Worm (Caenorhabditis elegans) whole organism, midembryonic: ENCODE measurements around the gene srx-135.

ENCODE experiments used
- T22C8.4 ChIP-seq: fragments of 200-800 bp; sonication (Bioruptor generic); IDR thresholded peaks from 2 replicates; pipeline ENCODE4 v1.3.6; 2022; ENCODE audit warnings: missing genetic modification characterization, missing compliant biosample characterization
- cog-1 ChIP-seq: sonication (generic microtip); optimal IDR thresholded peaks from 2 replicates; lab custom pipeline; 2016; ENCODE audit warnings: missing genetic modification characterization, missing compliant biosample characterization
- flt-1 ChIP-seq: fragments of 200-800 bp; sonication (Bioruptor generic); IDR thresholded peaks from 2 replicates; pipeline ENCODE4 v1.3.6; 2022; ENCODE audit warnings: missing genetic modification characterization, missing compliant biosample characterization
- klf-2 ChIP-seq: fragments of 200-800 bp; sonication (Bioruptor generic); conservative IDR thresholded peaks from 2 replicates; pipeline ENCODE4 v1.3.6; 2022; ENCODE audit warnings: missing genetic modification reagents, missing genetic modification characterization, missing compliant biosample characterization
- med-1 ChIP-seq: sonication (generic microtip); optimal IDR thresholded peaks from 2 replicates; lab custom pipeline; 2017; ENCODE audit warnings: missing genetic modification characterization, mild to moderate bottlenecking, missing compliant biosample characterization, antibody characterized with exemption, missing genetic modification reagents; ENCODE audit not compliant: insufficient read depth
- ref-1 ChIP-seq: fragments of 200-800 bp; sonication (Bioruptor generic); conservative IDR thresholded peaks from 2 replicates; pipeline ENCODE4 v1.3.6; 2022; ENCODE audit warnings: missing genetic modification reagents, missing genetic modification characterization, missing compliant biosample characterization
- tab-1 ChIP-seq: fragments of 200-800 bp; sonication (Bioruptor generic); IDR thresholded peaks from 2 replicates; pipeline ENCODE4 v1.3.6; 2022; ENCODE audit warnings: missing genetic modification characterization, missing compliant biosample characterization
- ztf-23 ChIP-seq: fragments of 200-800 bp; sonication (Bioruptor generic); IDR thresholded peaks from 2 replicates; pipeline ENCODE4 v1.3.6; 2022; ENCODE audit warnings: missing genetic modification reagents, missing genetic modification characterization, missing compliant biosample characterization
- ztf-29 ChIP-seq: fragments of 200-800 bp; sonication (Bioruptor generic); IDR thresholded peaks from 2 replicates; pipeline ENCODE4 v1.3.6; 2022; ENCODE audit warnings: missing genetic modification reagents, missing genetic modification characterization, missing compliant biosample characterization

The srx-135 gene

ce11 chrV:13837173-13837572, 21.8 kb upstream of the srx-135 start, which contains the start of gene srx-128:
TSS of gene srx-128 (plus strand) at chrV:13837473.
- TF ChIP-seq ztf-23 (GFP tag; lab: Robert Waterston, UW), result no peak
- TF ChIP-seq flt-1 (GFP tag; lab: Robert Waterston, UW), result no peak

ce11 chrV:13839433-13839832, 19.6 kb upstream of the srx-135 start, which contains the start of gene F55B12.10:
TSS of gene F55B12.10 (plus strand) at chrV:13839733.
- TF ChIP-seq ztf-23 (GFP tag; lab: Robert Waterston, UW) (no peak), med-1 (GFP tag; lab: Kevin White, UChicago) (no peak)

- TF ChIP-seq ztf-29, result no peak
- no peak for TF ChIP-seq tab-1
- TF ChIP-seq med-1 (GFP tag; lab: Kevin White, UChicago), result no peak
- no peak for TF ChIP-seq ref-1 (GFP tag; lab: Robert Waterston, UW)
- no peak for TF ChIP-seq cog-1 (tag; lab: Kevin White, UChicago)
- TF ChIP-seq flt-1 (GFP tag; lab: Robert Waterston, UW), result no peak
- TF ChIP-seq T22C8.4, result no peak
- TF ChIP-seq ztf-23 (GFP tag; lab: Robert Waterston, UW), result no peak
- TF ChIP-seq klf-2, result no peak
Measured at ce11 chrV:13840909-13841308, 18.1 kb upstream of the srx-135 start, which contains the start of gene srx-17. TSS of gene srx-17 (plus strand) at chrV:13841209.

- no peak for TF ChIP-seq ref-1 (GFP tag; lab: Robert Waterston, UW)
- no peak for TF ChIP-seq med-1 (GFP tag; lab: Kevin White, UChicago)
- no peak for TF ChIP-seq tab-1
- no peak for TF ChIP-seq flt-1 (GFP tag; lab: Robert Waterston, UW)
- TF ChIP-seq cog-1 (tag; lab: Kevin White, UChicago), result no peak
- TF ChIP-seq ztf-23 (GFP tag; lab: Robert Waterston, UW), result no peak
- TF ChIP-seq ztf-29, result no peak
- TF ChIP-seq T22C8.4, result no peak
- no peak for TF ChIP-seq klf-2
Measured at ce11 chrV:13843147-13843546, 15.9 kb upstream of the srx-135 start, which contains the start of gene srx-130. TSS of gene srx-130 (plus strand) at chrV:13843447.

ce11 chrV:13845136-13845535, 13.9 kb upstream of the srx-135 start, which contains the start of gene srx-131:
TSS of gene srx-131 (plus strand) at chrV:13845436.
- no peak for TF ChIP-seq cog-1 (tag; lab: Kevin White, UChicago)

ce11 chrV:13848379-13848778, 10.6 kb upstream of the srx-135 start, which contains the start of gene srx-133:
TSS of gene srx-133 (plus strand) at chrV:13848679.
- no peak for TF ChIP-seq tab-1
- no peak for TF ChIP-seq flt-1 (GFP tag; lab: Robert Waterston, UW)
- TF ChIP-seq T22C8.4, result no peak
- TF ChIP-seq ztf-23 (GFP tag; lab: Robert Waterston, UW), result no peak
- no peak for TF ChIP-seq cog-1 (tag; lab: Kevin White, UChicago)
- no peak for TF ChIP-seq ref-1 (GFP tag; lab: Robert Waterston, UW)
- TF ChIP-seq klf-2, result no peak
- TF ChIP-seq ztf-29, result no peak
- no peak for TF ChIP-seq med-1 (GFP tag; lab: Kevin White, UChicago)

ce11 chrV:13850170-13850569, 8.8 kb upstream of the srx-135 start, which contains the start of gene hpx-2:
TSS of gene hpx-2 (plus strand) at chrV:13850470.
- TF ChIP-seq cog-1 (tag; lab: Kevin White, UChicago), result no peak
- TF ChIP-seq T22C8.4, result no peak
- no peak for TF ChIP-seq ref-1 (GFP tag; lab: Robert Waterston, UW)
- TF ChIP-seq ztf-29, result no peak
- no peak for TF ChIP-seq klf-2
- no peak for TF ChIP-seq ztf-23 (GFP tag; lab: Robert Waterston, UW)
- no peak for TF ChIP-seq tab-1
- TF ChIP-seq flt-1 (GFP tag; lab: Robert Waterston, UW), result no peak
- no peak for TF ChIP-seq med-1 (GFP tag; lab: Kevin White, UChicago)

DNA sequence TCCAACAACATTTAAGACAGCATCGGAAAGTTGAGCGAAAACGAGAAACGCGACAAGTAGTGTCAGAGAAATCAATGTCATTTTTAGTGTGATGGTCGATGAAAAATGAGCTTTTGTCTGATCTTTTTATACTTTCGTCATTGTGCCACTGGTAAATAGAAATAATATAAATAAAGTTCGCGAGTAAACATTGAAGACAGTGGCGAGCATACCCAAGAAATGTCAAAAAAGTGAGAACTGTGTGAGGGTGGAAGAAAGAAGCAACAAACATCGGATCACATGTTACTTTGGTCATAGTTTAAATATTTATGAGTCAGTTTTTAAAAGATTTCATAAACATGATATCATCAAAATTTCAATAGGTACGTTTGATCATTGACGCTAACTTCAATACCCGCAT, 4.7 kb upstream of the srx-135 start, which contains the start of gene ttr-21:
TSS of gene ttr-21 (minus strand) at position 100 of the 400 bp plus-strand sequence.
- TF ChIP-seq med-1 (GFP tag; lab: Kevin White, UChicago) (no peak), ztf-29 (no peak), ref-1 (GFP tag; lab: Robert Waterston, UW) (no peak), flt-1 (GFP tag; lab: Robert Waterston, UW) (no peak), tab-1 (no peak), ztf-23 (GFP tag; lab: Robert Waterston, UW) (no peak), T22C8.4 (no peak), cog-1 (tag; lab: Kevin White, UChicago) (no peak), klf-2 (no peak)

DNA sequence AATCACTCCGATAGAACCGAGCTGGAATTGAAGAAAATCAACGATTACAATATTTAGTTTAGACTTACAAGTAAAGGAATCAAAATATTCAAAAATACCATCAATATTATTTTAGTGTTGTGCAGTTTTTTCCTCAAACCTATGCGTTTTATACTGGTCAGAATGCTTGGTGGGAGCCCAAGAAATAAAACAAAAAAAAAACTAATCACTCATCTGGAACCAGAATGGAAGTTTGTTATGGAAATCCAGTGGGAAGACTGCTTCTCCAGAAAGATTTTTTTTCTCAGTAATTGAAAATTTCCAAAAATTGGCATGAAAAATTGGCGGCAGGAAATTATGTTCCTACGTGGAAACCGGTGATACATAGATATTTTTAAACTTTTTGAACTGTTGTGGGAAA, 2.6 kb upstream of the srx-135 start, which contains the start of gene srx-134:
TSS of gene srx-134 (minus strand) at position 101 of the 400 bp plus-strand sequence.
- TF ChIP-seq flt-1 (GFP tag; lab: Robert Waterston, UW), result no peak
- no peak for TF ChIP-seq ztf-23 (GFP tag; lab: Robert Waterston, UW)
- TF ChIP-seq ztf-29, result no peak
- TF ChIP-seq tab-1, result no peak
- TF ChIP-seq med-1 (GFP tag; lab: Kevin White, UChicago), result no peak
- TF ChIP-seq T22C8.4, result no peak
- TF ChIP-seq cog-1 (tag; lab: Kevin White, UChicago), result no peak
- TF ChIP-seq ref-1 (GFP tag; lab: Robert Waterston, UW), result no peak
- no peak for TF ChIP-seq klf-2

- no peak for TF ChIP-seq flt-1 (GFP tag; lab: Robert Waterston, UW)
Measured at ce11 chrV:13857132-13857531, 1.9 kb upstream of the srx-135 start, which contains the start of gene srx-136. TSS of gene srx-136 (plus strand) at chrV:13857432.

ce11 chrV:13862505-13862904, 3.5 kb downstream of the srx-135 start, which contains the start of gene srx-137:
TSS of gene srx-137 (plus strand) at chrV:13862805.
- no peak for TF ChIP-seq ref-1 (GFP tag; lab: Robert Waterston, UW)
- TF ChIP-seq T22C8.4, result no peak
